Comparison of ENCODE assay signal across 4 fruit fly cellular contexts in genomic region chr3L:805642-806218, dm6.
TF ChIP-seq lines count a peak whose summit lies in the region.

No protein-coding gene starts in this region.

- no peak for TF ChIP-seq CTCF in whole organism, embryonic (GFP tag; optimal IDR thresholded peaks at IDR 0.05; lab: Kevin White, UChicago)

TF ChIP-seq in whole organism, embryonic, 481 proteins besides CTCF, POLR2A, EP300 and RAD21 (continues in another document):
- TF ChIP-seq CG3407 (GFP tag; optimal IDR thresholded peaks at IDR 0.05; lab: Kevin White, UChicago) (peak; percentile 4), tll (GFP tag; optimal IDR thresholded peaks at IDR 0.05; lab: Kevin White, UChicago) (no peak), lola (GFP tag; optimal IDR thresholded peaks at IDR 0.05; lab: Kevin White, UChicago) (peak in 1 of 3 experiments; percentile 59), org-1 (GFP tag; optimal IDR thresholded peaks at IDR 0.05; lab: Kevin White, UChicago) (peak; percentile 57), CG18011 (GFP tag; optimal IDR thresholded peaks at IDR 0.05; lab: Kevin White, UChicago) (no peak), CG11085 (GFP tag; IDR thresholded peaks at IDR 0.05; lab: Robert Waterston, UW) (no peak), CG9932 (GFP tag; IDR thresholded peaks at IDR 0.05; lab: Robert Waterston, UW) (no peak), Doc3 (GFP tag; IDR thresholded peaks at IDR 0.05; lab: Robert Waterston, UW; ENCODE audit: partially characterized antibody) (no peak), CrebB (tag; optimal IDR thresholded peaks at IDR 0.05; lab: Kevin White, UChicago) (no peak), E2f1 (GFP tag; IDR thresholded peaks at IDR 0.05; lab: Robert Waterston, UW) (peak; percentile 39; the same call in 1 of the 2 replicates), CG12744 (GFP tag; optimal IDR thresholded peaks at IDR 0.05; lab: Kevin White, UChicago) (no peak), ems (GFP tag; optimal IDR thresholded peaks at IDR 0.05; lab: Kevin White, UChicago) (peak; percentile 65), CG4282 (GFP tag; optimal IDR thresholded peaks at IDR 0.05; lab: Kevin White, UChicago) (peak; percentile 25), Hsf (GFP tag; optimal IDR thresholded peaks at IDR 0.05; lab: Kevin White, UChicago) (peak; percentile 26), CG33557 (GFP tag; optimal IDR thresholded peaks at IDR 0.05; lab: Kevin White, UChicago) (no peak), CG10321 (GFP tag; IDR thresholded peaks at IDR 0.05; lab: Robert Waterston, UW) (no peak), Dad (GFP tag; optimal IDR thresholded peaks at IDR 0.05; lab: Kevin White, UChicago) (no peak), CG11504 (tag; optimal IDR thresholded peaks at IDR 0.05; lab: Kevin White, UChicago) (peak; percentile 75), Atf-2 (GFP tag; optimal IDR thresholded peaks at IDR 0.05; lab: Kevin White, UChicago) (peak; percentile 33), slou (GFP tag; optimal IDR thresholded peaks at IDR 0.05; lab: Kevin White, UChicago) (no peak), Hr39 (optimal IDR thresholded peaks at IDR 0.05; lab: Kevin White, UChicago) (no peak), CG12299 (tag; optimal IDR thresholded peaks at IDR 0.05; lab: Kevin White, UChicago) (no peak), scrt (GFP tag; optimal IDR thresholded peaks at IDR 0.05; lab: Kevin White, UChicago) (peak; percentile 37)

TF ChIP-seq in whole organism, prepupa, 60 proteins besides CTCF, POLR2A, EP300 and RAD21 (continues in another document):
- peak; percentile 95 for TF ChIP-seq CG8119 (GFP tag; IDR thresholded peaks at IDR 0.05; lab: Robert Waterston, UW)
- peak; percentile 89 for TF ChIP-seq CG3919 (GFP tag; optimal IDR thresholded peaks at IDR 0.05; lab: Kevin White, UChicago)
- peak; percentile 20 for TF ChIP-seq Hr38 (GFP tag; optimal IDR thresholded peaks at IDR 0.05; lab: Kevin White, UChicago)
- peak; percentile 56 for TF ChIP-seq CG34406 (GFP tag; optimal IDR thresholded peaks at IDR 0.05; lab: Kevin White, UChicago)
- TF ChIP-seq acj6 (GFP tag; optimal IDR thresholded peaks at IDR 0.05; lab: Kevin White, UChicago), result peak; percentile 64
- peak; percentile 36 for TF ChIP-seq CG9139 (GFP tag; optimal IDR thresholded peaks at IDR 0.05; lab: Kevin White, UChicago)
- peak; percentile 91 for TF ChIP-seq CG32006 (GFP tag; optimal IDR thresholded peaks at IDR 0.05; lab: Kevin White, UChicago)
- TF ChIP-seq Sox102F (GFP tag; optimal IDR thresholded peaks at IDR 0.05; lab: Kevin White, UChicago), result peak; percentile 20
- TF ChIP-seq CG4318 (GFP tag; optimal IDR thresholded peaks at IDR 0.05; lab: Kevin White, UChicago), result peak; percentile 86
- TF ChIP-seq esn (GFP tag; optimal IDR thresholded peaks at IDR 0.05; lab: Kevin White, UChicago), result peak; percentile 54
- TF ChIP-seq fd85E (GFP tag; optimal IDR thresholded peaks at IDR 0.05; lab: Kevin White, UChicago), result peak; percentile 5
- peak; percentile 81 for TF ChIP-seq CG10631 (GFP tag; optimal IDR thresholded peaks at IDR 0.05; lab: Kevin White, UChicago)
- peak; percentile 87 for TF ChIP-seq achi (GFP tag; optimal IDR thresholded peaks at IDR 0.05; lab: Kevin White, UChicago)
- peak; percentile 40 for TF ChIP-seq CG31627 (GFP tag; optimal IDR thresholded peaks at IDR 0.05; lab: Kevin White, UChicago)
- peak; percentile 70 for TF ChIP-seq spab (GFP tag; optimal IDR thresholded peaks at IDR 0.05; lab: Kevin White, UChicago)
- peak; percentile 93 for TF ChIP-seq Eip78C (GFP tag; lab: Kevin White, UChicago)
- TF ChIP-seq CG6276 (GFP tag; optimal IDR thresholded peaks at IDR 0.05; lab: Kevin White, UChicago), result peak; percentile 95
- peak; percentile 30 for TF ChIP-seq CG8319 (GFP tag; optimal IDR thresholded peaks at IDR 0.05; lab: Kevin White, UChicago)
- TF ChIP-seq dac (GFP tag; optimal IDR thresholded peaks at IDR 0.05; lab: Kevin White, UChicago), result peak; percentile 80
- peak; percentile 71 for TF ChIP-seq OdsH (GFP tag; optimal IDR thresholded peaks at IDR 0.05; lab: Kevin White, UChicago)
- peak; percentile 35 for TF ChIP-seq Sox15 (GFP tag; optimal IDR thresholded peaks at IDR 0.05; lab: Kevin White, UChicago)
- peak; percentile 96 for TF ChIP-seq eg (GFP tag; IDR thresholded peaks at IDR 0.05; lab: Robert Waterston, UW)
- TF ChIP-seq Hr4 (GFP tag; optimal IDR thresholded peaks at IDR 0.05; lab: Kevin White, UChicago), result peak; percentile 93

TF ChIP-seq in whole organism, pupa, 21 proteins besides CTCF, POLR2A, EP300 and RAD21:
- TF ChIP-seq CG17806 (tag; optimal IDR thresholded peaks at IDR 0.05; lab: Kevin White, UChicago), result peak; percentile 74
- peak; percentile 71 for TF ChIP-seq CG8159 (tag; optimal IDR thresholded peaks at IDR 0.05; lab: Kevin White, UChicago)
- no peak for TF ChIP-seq D1 (tag; optimal IDR thresholded peaks at IDR 0.05; lab: Kevin White, UChicago)
- peak; percentile 76 for TF ChIP-seq Pif1B (GFP tag; optimal IDR thresholded peaks at IDR 0.05; lab: Kevin White, UChicago)
- TF ChIP-seq CG32121 (GFP tag; IDR thresholded peaks at IDR 0.05; lab: Robert Waterston, UW), result peak; percentile 94
- TF ChIP-seq CG34367 (tag; optimal IDR thresholded peaks at IDR 0.05; lab: Kevin White, UChicago), result peak; percentile 66
- TF ChIP-seq fd96Ca (GFP tag; IDR thresholded peaks at IDR 0.05; lab: Robert Waterston, UW), result peak; percentile 92
- peak; percentile 77 for TF ChIP-seq CG9948 (tag; optimal IDR thresholded peaks at IDR 0.05; lab: Kevin White, UChicago)
- peak; percentile 44 for TF ChIP-seq gl (tag; optimal IDR thresholded peaks at IDR 0.05; lab: Kevin White, UChicago)
- peak; percentile 83 for TF ChIP-seq Pif1A (GFP tag; optimal IDR thresholded peaks at IDR 0.05; lab: Kevin White, UChicago)
- TF ChIP-seq CG13204 (GFP tag; optimal IDR thresholded peaks at IDR 0.05; lab: Kevin White, UChicago), result peak; percentile 16
- peak; percentile 93 for TF ChIP-seq CG14655 (GFP tag; optimal IDR thresholded peaks at IDR 0.05; lab: Kevin White, UChicago)
- TF ChIP-seq CG8301 (tag; optimal IDR thresholded peaks at IDR 0.05; lab: Kevin White, UChicago), result peak; percentile 94
- peak; percentile 46 for TF ChIP-seq Snoo (tag; optimal IDR thresholded peaks at IDR 0.05; lab: Kevin White, UChicago)
- peak; percentile 88 for TF ChIP-seq rn (GFP tag; IDR thresholded peaks at IDR 0.05; lab: Robert Waterston, UW)
- TF ChIP-seq CG10348 (GFP tag; IDR thresholded peaks at IDR 0.05; lab: Robert Waterston, UW), result no peak
- no peak for TF ChIP-seq EcR (GFP tag; optimal IDR thresholded peaks at IDR 0.05; lab: Kevin White, UChicago)
- TF ChIP-seq CG12605 (GFP tag; IDR thresholded peaks at IDR 0.05; lab: Robert Waterston, UW), result peak; percentile 94
- TF ChIP-seq CG15710 (tag; optimal IDR thresholded peaks at IDR 0.05; lab: Kevin White, UChicago), result peak; percentile 56
- peak; percentile 96 for TF ChIP-seq CG4496 (GFP tag; IDR thresholded peaks at IDR 0.05; lab: Robert Waterston, UW)
- peak; percentile 96 for TF ChIP-seq Ets98B (GFP tag; IDR thresholded peaks at IDR 0.05; lab: Robert Waterston, UW)

TF ChIP-seq in whole organism, wandering third instar larva, 38 proteins besides CTCF, POLR2A, EP300 and RAD21:
- no peak for TF ChIP-seq br (GFP tag; optimal IDR thresholded peaks at IDR 0.05; lab: Kevin White, UChicago)
- TF ChIP-seq Mio (GFP tag; optimal IDR thresholded peaks at IDR 0.05; lab: Kevin White, UChicago), result no peak
- peak; percentile 39 for TF ChIP-seq ey (GFP tag; optimal IDR thresholded peaks at IDR 0.05; lab: Kevin White, UChicago)
- TF ChIP-seq tai (GFP tag; optimal IDR thresholded peaks at IDR 0.05; lab: Kevin White, UChicago), result peak; percentile 8
- TF ChIP-seq CG9705 (GFP tag; optimal IDR thresholded peaks at IDR 0.05; lab: Kevin White, UChicago), result no peak
- peak; percentile 2 for TF ChIP-seq psq (GFP tag; optimal IDR thresholded peaks at IDR 0.05; lab: Kevin White, UChicago)
- peak; percentile 59 for TF ChIP-seq fru (GFP tag; optimal IDR thresholded peaks at IDR 0.05; lab: Kevin White, UChicago)
- no peak for TF ChIP-seq CrebA (GFP tag; optimal IDR thresholded peaks at IDR 0.05; lab: Kevin White, UChicago; ENCODE audit: borderline replicate concordance)
- peak; percentile 21 for TF ChIP-seq rgr (GFP tag; optimal IDR thresholded peaks at IDR 0.05; lab: Kevin White, UChicago)
- TF ChIP-seq Abd-B (GFP tag; optimal IDR thresholded peaks at IDR 0.05; lab: Kevin White, UChicago), result no peak
- TF ChIP-seq Jra (GFP tag; optimal IDR thresholded peaks at IDR 0.05; lab: Kevin White, UChicago), result no peak
- TF ChIP-seq GATAd (GFP tag; optimal IDR thresholded peaks at IDR 0.05; lab: Kevin White, UChicago), result no peak
- TF ChIP-seq dsf (GFP tag; optimal IDR thresholded peaks at IDR 0.05; lab: Kevin White, UChicago; ENCODE audit: borderline replicate concordance), result no peak
- peak; percentile 12 for TF ChIP-seq HLH106 (tag; optimal IDR thresholded peaks at IDR 0.05; lab: Kevin White, UChicago)
- no peak for TF ChIP-seq pan (optimal IDR thresholded peaks at IDR 0.05; lab: Kevin White, UChicago)
- TF ChIP-seq h (GFP tag; optimal IDR thresholded peaks at IDR 0.05; lab: Kevin White, UChicago), result peak; percentile 42
- TF ChIP-seq Hr83 (GFP tag; optimal IDR thresholded peaks at IDR 0.05; lab: Kevin White, UChicago; ENCODE audit: poor library complexity, severe bottlenecking), result no peak
- TF ChIP-seq Myc (optimal IDR thresholded peaks at IDR 0.05; lab: Kevin White, UChicago), result no peak
- no peak for TF ChIP-seq sage (GFP tag; optimal IDR thresholded peaks at IDR 0.05; lab: Kevin White, UChicago)
- no peak for TF ChIP-seq Hr78 (GFP tag; optimal IDR thresholded peaks at IDR 0.05; lab: Kevin White, UChicago)
- peak; percentile 13 for TF ChIP-seq Hnf4 (GFP tag; optimal IDR thresholded peaks at IDR 0.05; lab: Kevin White, UChicago)
- no peak for TF ChIP-seq sv (GFP tag; optimal IDR thresholded peaks at IDR 0.05; lab: Kevin White, UChicago)
- TF ChIP-seq lola (GFP tag; optimal IDR thresholded peaks at IDR 0.05; lab: Kevin White, UChicago), result no peak
- no peak for TF ChIP-seq OdsH (GFP tag; optimal IDR thresholded peaks at IDR 0.05; lab: Kevin White, UChicago)
- no peak for TF ChIP-seq jim (GFP tag; optimal IDR thresholded peaks at IDR 0.05; lab: Kevin White, UChicago)
- TF ChIP-seq dl (GFP tag; optimal IDR thresholded peaks at IDR 0.05; lab: Kevin White, UChicago; ENCODE audit: insufficient read depth in 1 of 2, partially characterized antibody in 2 of 2), result no peak
- TF ChIP-seq CG32264 (GFP tag; optimal IDR thresholded peaks at IDR 0.05; lab: Kevin White, UChicago), result no peak
- no peak for TF ChIP-seq Rel (GFP tag; optimal IDR thresholded peaks at IDR 0.05; lab: Kevin White, UChicago)
- TF ChIP-seq Rel (tag; optimal IDR thresholded peaks at IDR 0.05; lab: Kevin White, UChicago), result no peak
- TF ChIP-seq Vsx2 (GFP tag; optimal IDR thresholded peaks at IDR 0.05; lab: Kevin White, UChicago; ENCODE audit: partially characterized antibody), result no peak
- TF ChIP-seq Dfd (GFP tag; optimal IDR thresholded peaks at IDR 0.05; lab: Kevin White, UChicago), result no peak
- no peak for TF ChIP-seq usp (GFP tag; optimal IDR thresholded peaks at IDR 0.05; lab: Kevin White, UChicago)
- peak in 1 of 2 experiments; percentile 55 for TF ChIP-seq foxo (GFP tag; optimal IDR thresholded peaks at IDR 0.05; lab: Kevin White, UChicago)

Comparison
In these comparisons a context has a peak if more than half of its experiments do, and no peak if none do; other contexts are left out.
1. Of the 7 proteins assayed by ChIP-seq in both whole organism, embryonic and whole organism, prepupa: peak only in whole organism, embryonic: Blimp-1; only in whole organism, prepupa: CG16779, CG6854, Gug, Hr39 and Lpt; in both: Sox102F; in neither: 0.